Worm (Caenorhabditis elegans): ENCODE measurements around the gene dmsr-4.
"Not testable (repeated sequence)": the region's sequence is repeated elsewhere in the genome, so short reads cannot be mapped to it uniquely, and the experiment has no call there.

DNA sequence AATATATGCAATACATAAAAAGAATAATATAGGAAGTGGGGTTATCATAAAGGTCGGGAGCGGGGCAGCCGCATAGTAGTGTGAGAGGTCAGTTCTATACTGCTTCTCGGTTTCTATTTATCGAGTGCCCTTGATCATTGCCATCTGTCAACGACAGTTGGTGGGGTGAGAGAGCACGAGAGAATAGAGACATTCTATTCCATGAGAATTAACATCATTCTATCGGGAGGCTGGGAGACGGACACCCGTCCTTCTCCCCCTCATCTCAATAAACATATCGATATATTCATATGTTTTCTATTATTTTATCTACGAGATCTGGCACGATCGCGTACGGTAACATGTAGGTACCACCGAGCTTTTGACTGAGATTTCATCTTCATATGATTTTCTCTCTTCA lies 44.8 kb downstream of the dmsr-4 start, which contains the start of gene mps-2:
- TF ChIP-seq flt-1 (GFP tag; IDR thresholded peaks at IDR 0.05); klf-2 (GFP tag; conservative IDR thresholded peaks at IDR 0.05); ztf-29 (GFP tag; IDR thresholded peaks at IDR 0.05); tab-1 (GFP tag; IDR thresholded peaks at IDR 0.05); ref-1 (GFP tag; conservative IDR thresholded peaks at IDR 0.05): not testable (repeated sequence)
